Fruit fly (Drosophila melanogaster) whole organism, embryonic: Measurements from ENCODE around the gene Gyc89Da.

Source experiments
- Antp ChIP-seq: fragments of 200-800 bp; sonication (Bioruptor generic); optimal IDR thresholded peaks from 3 replicates; lab custom pipeline; 2016; ENCODE audit warnings: missing biosample characterization, missing genetic modification characterization
- Atf3 ChIP-seq: fragments of 200-800 bp; sonication (Bioruptor generic); optimal IDR thresholded peaks from 3 replicates; lab custom pipeline; 2016; ENCODE audit warnings: missing biosample characterization, missing genetic modification characterization
- Bgb ChIP-seq: fragments of 200-800 bp; sonication (Bioruptor generic); IDR thresholded peaks from 2 replicates; pipeline ENCODE4 v1.3.6; 2022; ENCODE audit warnings: missing biosample characterization, missing genetic modification characterization; ENCODE audit not compliant: partially characterized antibody
- C15 ChIP-seq: fragments of 200-800 bp; sonication (Bioruptor generic); IDR thresholded peaks from 3 replicates; pipeline ENCODE4 v1.3.6; 2022; ENCODE audit warnings: missing biosample characterization, missing genetic modification characterization
- CG10654 ChIP-seq: fragments of 200-800 bp; sonication (Bioruptor generic); optimal IDR thresholded peaks from 2 replicates; lab custom pipeline; 2016; ENCODE audit warnings: missing biosample characterization, missing genetic modification characterization
- CG10979 ChIP-seq: fragments of 200-800 bp; sonication (Bioruptor generic); optimal IDR thresholded peaks from 2 replicates; lab custom pipeline; 2018; ENCODE audit warnings: missing biosample characterization, mild to moderate bottlenecking, missing genetic modification characterization, moderate library complexity
- CG12104 ChIP-seq: fragments of 200-800 bp; sonication (Bioruptor generic); optimal IDR thresholded peaks from 3 replicates; lab custom pipeline; 2016; ENCODE audit warnings: missing biosample characterization, missing genetic modification characterization
- CG13424 ChIP-seq: fragments of 200-800 bp; sonication (Bioruptor generic); optimal IDR thresholded peaks from 2 replicates; lab custom pipeline; 2019; ENCODE audit warnings: missing biosample characterization, mild to moderate bottlenecking, missing genetic modification characterization, moderate library complexity
- CG13894 ChIP-seq: fragments of 200-800 bp; sonication (Bioruptor generic); optimal IDR thresholded peaks from 3 replicates; lab custom pipeline; 2018; ENCODE audit warnings: missing biosample characterization, mild to moderate bottlenecking, missing genetic modification characterization, moderate library complexity
- CG15011 ChIP-seq: fragments of 200-800 bp; sonication (Bioruptor generic); optimal IDR thresholded peaks from 3 replicates; lab custom pipeline; 2018; ENCODE audit warnings: missing biosample characterization, mild to moderate bottlenecking, missing genetic modification characterization
- CG16813 ChIP-seq: fragments of 200-800 bp; sonication (Bioruptor generic); IDR thresholded peaks from 3 replicates; pipeline ENCODE4 v1.3.6; 2022; ENCODE audit warnings: missing biosample characterization, missing genetic modification characterization; ENCODE audit not compliant: partially characterized antibody
- CG17359 ChIP-seq: fragments of 200-800 bp; sonication (Bioruptor generic); optimal IDR thresholded peaks from 3 replicates; lab custom pipeline; 2018; ENCODE audit warnings: missing biosample characterization, mild to moderate bottlenecking, missing genetic modification characterization, moderate library complexity
- CG18764 ChIP-seq: fragments of 200-800 bp; sonication (Bioruptor generic); optimal IDR thresholded peaks from 3 replicates; lab custom pipeline; 2016; ENCODE audit warnings: missing biosample characterization, missing genetic modification characterization
- CG2199 ChIP-seq: fragments of 200-800 bp; sonication (Bioruptor generic); IDR thresholded peaks from 3 replicates; pipeline ENCODE4 v1.3.6; 2022; ENCODE audit warnings: missing biosample characterization, missing genetic modification characterization
- CG32532 ChIP-seq: fragments of 200-800 bp; sonication (Bioruptor generic); IDR thresholded peaks from 2 replicates; pipeline ENCODE4 v1.3.6; 2022; ENCODE audit warnings: missing biosample characterization, missing genetic modification characterization
- CG3847 ChIP-seq: fragments of 200-800 bp; sonication (Bioruptor generic); IDR thresholded peaks from 2 replicates; pipeline ENCODE4 v1.3.6; 2022; ENCODE audit warnings: missing biosample characterization, missing genetic modification characterization
- CG4404 ChIP-seq: fragments of 200-800 bp; sonication (Bioruptor generic); IDR thresholded peaks from 2 replicates; pipeline ENCODE4 v1.3.6; 2022; ENCODE audit warnings: missing biosample characterization, missing genetic modification characterization
- CG4424 ChIP-seq: fragments of 200-800 bp; sonication (Bioruptor generic); optimal IDR thresholded peaks from 3 replicates; lab custom pipeline; 2016; ENCODE audit warnings: missing biosample characterization, missing genetic modification characterization
- CG7928 ChIP-seq: fragments of 200-800 bp; sonication (Bioruptor generic); optimal IDR thresholded peaks from 2 replicates; lab custom pipeline; 2017; ENCODE audit warnings: missing biosample characterization, mild to moderate bottlenecking, missing genetic modification characterization
- CG7963 ChIP-seq: fragments of 200-800 bp; sonication (Bioruptor generic); IDR thresholded peaks from 3 replicates; pipeline ENCODE4 v1.3.6; 2022; ENCODE audit warnings: missing biosample characterization, missing genetic modification characterization; ENCODE audit not compliant: partially characterized antibody
- CG8290 ChIP-seq, 3 experiments: fragments of 200-800 bp; sonication (Bioruptor generic); optimal IDR thresholded peaks; 2 replicates each; lab custom pipeline; 2016 to 2019; ENCODE audit warnings: missing biosample characterization in 3 of 3, missing genetic modification characterization in 3 of 3, mild to moderate bottlenecking in 2 of 3, moderate library complexity in 1 of 3
- CG9817 ChIP-seq: fragments of 200-800 bp; sonication (Bioruptor generic); optimal IDR thresholded peaks from 2 replicates; lab custom pipeline; 2018; ENCODE audit warnings: missing biosample characterization, mild to moderate bottlenecking, missing genetic modification characterization, moderate library complexity
- CoRest ChIP-seq: fragments of 200-800 bp; sonication (Bioruptor generic); optimal IDR thresholded peaks from 3 replicates; lab custom pipeline; 2018; ENCODE audit warnings: missing biosample characterization, mild to moderate bottlenecking, missing genetic modification characterization, moderate library complexity
- Deaf1 ChIP-seq: fragments of 200-800 bp; optimal IDR thresholded peaks from 3 replicates; lab custom pipeline; 2019; ENCODE audit warnings: missing biosample characterization, mild to moderate bottlenecking, missing genetic modification characterization, moderate library complexity
- E2f1 ChIP-seq: fragments of 200-800 bp; sonication (Bioruptor generic); IDR thresholded peaks from 2 replicates; pipeline ENCODE4 v1.3.6; 2022; ENCODE audit warnings: missing biosample characterization, missing genetic modification characterization
- Fer1 ChIP-seq: fragments of 200-800 bp; sonication (Bioruptor generic); optimal IDR thresholded peaks from 2 replicates; lab custom pipeline; 2017; ENCODE audit warnings: missing biosample characterization, mild to moderate bottlenecking, missing genetic modification characterization
- HmgD ChIP-seq: fragments of 200-800 bp; sonication (Bioruptor generic); optimal IDR thresholded peaks from 3 replicates; lab custom pipeline; 2016; ENCODE audit warnings: missing biosample characterization, missing genetic modification characterization
- Lim3 ChIP-seq: fragments of 200-800 bp; sonication (Bioruptor generic); IDR thresholded peaks from 2 replicates; pipeline ENCODE4 v1.3.6; 2022; ENCODE audit warnings: missing biosample characterization, missing genetic modification characterization
- MESR4 ChIP-seq: fragments of 200-800 bp; sonication (Bioruptor generic); optimal IDR thresholded peaks from 2 replicates; lab custom pipeline; 2018; ENCODE audit warnings: missing biosample characterization, mild to moderate bottlenecking, missing genetic modification characterization, moderate library complexity
- Nf-YB ChIP-seq: fragments of 200-800 bp; sonication (Bioruptor generic); optimal IDR thresholded peaks from 3 replicates; lab custom pipeline; 2019; ENCODE audit warnings: missing biosample characterization, mild to moderate bottlenecking, missing genetic modification characterization, moderate library complexity
- Sin3A ChIP-seq: fragments of >200 bp; optimal IDR thresholded peaks from 2 replicates; lab custom pipeline; 2018
- Sry-δ ChIP-seq: fragments of 200-800 bp; sonication (Bioruptor generic); optimal IDR thresholded peaks from 2 replicates; lab custom pipeline; 2016; ENCODE audit warnings: missing biosample characterization, missing genetic modification characterization
- TFAM ChIP-seq: fragments of 200-800 bp; sonication (Bioruptor generic); optimal IDR thresholded peaks from 2 replicates; lab custom pipeline; 2017; ENCODE audit warnings: missing biosample characterization, missing genetic modification characterization, inconsistent platforms
- Xbp1 ChIP-seq: fragments of 200-800 bp; sonication (Bioruptor generic); optimal IDR thresholded peaks from 3 replicates; lab custom pipeline; 2016; ENCODE audit warnings: missing biosample characterization, mild to moderate bottlenecking, missing genetic modification characterization
- abd-A ChIP-seq: fragments of 200-800 bp; sonication (Bioruptor generic); optimal IDR thresholded peaks from 3 replicates; lab custom pipeline; 2019; ENCODE audit warnings: missing biosample characterization, mild to moderate bottlenecking, missing genetic modification characterization, moderate library complexity
- aop ChIP-seq: fragments of 200-800 bp; sonication (Bioruptor generic); IDR thresholded peaks from 2 replicates; pipeline ENCODE4 v1.3.6; 2022; ENCODE audit warnings: missing biosample characterization, missing genetic modification characterization
- bcd ChIP-seq: fragments of 200-800 bp; sonication (Bioruptor generic); optimal IDR thresholded peaks from 2 replicates; lab custom pipeline; 2017; ENCODE audit warnings: missing biosample characterization, mild to moderate bottlenecking, missing genetic modification characterization
- btn ChIP-seq: fragments of 200-800 bp; sonication (Bioruptor generic); optimal IDR thresholded peaks from 2 replicates; lab custom pipeline; 2016; ENCODE audit warnings: missing biosample characterization, missing genetic modification characterization
- cato ChIP-seq: fragments of 200-800 bp; sonication (Bioruptor generic); optimal IDR thresholded peaks from 2 replicates; lab custom pipeline; 2016; ENCODE audit warnings: missing biosample characterization, missing genetic modification characterization, borderline replicate concordance
- chinmo ChIP-seq: fragments of 200-800 bp; sonication (Bioruptor generic); IDR thresholded peaks from 4 replicates; pipeline ENCODE4 v1.3.6; 2022; ENCODE audit warnings: missing biosample characterization, missing genetic modification characterization; ENCODE audit not compliant: partially characterized antibody
- chn ChIP-seq: fragments of 200-800 bp; sonication (Bioruptor generic); optimal IDR thresholded peaks from 2 replicates; lab custom pipeline; 2016; ENCODE audit warnings: missing biosample characterization, missing genetic modification characterization
- croc ChIP-seq: fragments of 200-800 bp; sonication (Bioruptor generic); conservative IDR thresholded peaks from 3 replicates; pipeline ENCODE4 v1.3.6; 2022; ENCODE audit warnings: missing biosample characterization, missing genetic modification characterization
- dati ChIP-seq: fragments of 200-800 bp; sonication (Bioruptor generic); IDR thresholded peaks from 2 replicates; pipeline ENCODE4 v1.3.6; 2022; ENCODE audit warnings: missing biosample characterization, missing genetic modification characterization
- dpn ChIP-seq, 2 experiments: fragments of 200-800 bp; sonication (Bioruptor generic); optimal IDR thresholded peaks; 3 replicates each; lab custom pipeline; 2016; ENCODE audit warnings: missing biosample characterization in 2 of 2, missing genetic modification characterization in 2 of 2
- ems ChIP-seq: fragments of 200-800 bp; sonication (Bioruptor generic); optimal IDR thresholded peaks from 3 replicates; lab custom pipeline; 2016; ENCODE audit warnings: missing biosample characterization, missing genetic modification characterization
- ewg ChIP-seq: fragments of 200-800 bp; sonication (Bioruptor generic); optimal IDR thresholded peaks from 3 replicates; lab custom pipeline; 2017; ENCODE audit warnings: mild to moderate bottlenecking, missing biosample characterization, missing genetic modification reagents, missing genetic modification characterization
- fru ChIP-seq: fragments of >200 bp; optimal IDR thresholded peaks from 2 replicates; lab custom pipeline; 2017
- hth ChIP-seq: fragments of >200 bp; optimal IDR thresholded peaks from 2 replicates; lab custom pipeline; 2017; ENCODE audit warnings: inconsistent platforms
- nerfin-1 ChIP-seq: fragments of 200-800 bp; sonication (Bioruptor generic); optimal IDR thresholded peaks from 3 replicates; lab custom pipeline; 2019; ENCODE audit warnings: missing biosample characterization, mild to moderate bottlenecking, missing genetic modification characterization, moderate library complexity
- pfk ChIP-seq: fragments of 200-800 bp; sonication (Bioruptor generic); optimal IDR thresholded peaks from 2 replicates; lab custom pipeline; 2018; ENCODE audit warnings: missing biosample characterization, mild to moderate bottlenecking, missing genetic modification characterization, moderate library complexity
- tap ChIP-seq: fragments of 200-800 bp; optimal IDR thresholded peaks from 3 replicates; lab custom pipeline; 2019; ENCODE audit warnings: missing biosample characterization, mild to moderate bottlenecking, missing genetic modification characterization, moderate library complexity
- zen ChIP-seq: fragments of 200-800 bp; sonication (Bioruptor generic); optimal IDR thresholded peaks from 3 replicates; lab custom pipeline; 2018; ENCODE audit warnings: missing biosample characterization, mild to moderate bottlenecking, missing genetic modification characterization, moderate library complexity

Gyc89Da gene

dm6 chr3R:16453597-16453996 lies 18.8 kb upstream of the Gyc89Da start, which contains the start of gene Pak3 (continued):
- TF ChIP-seq CG4404 (GFP tag; lab: Robert Waterston, UW) (no peak), CG7963 (GFP tag; lab: Robert Waterston, UW) (peak; percentile 68; the same call in 2 of the 3 replicates), croc (GFP tag; lab: Robert Waterston, UW) (no peak), tap (tag; lab: Kevin White, UChicago) (peak; percentile 16), cato (no peak), aop (GFP tag; lab: Robert Waterston, UW) (no peak), CG3847 (peak; percentile 39; the same call in 1 of the 2 replicates), bcd (no peak), CG13424 (tag; lab: Kevin White, UChicago) (no peak), CG13894 (tag; lab: Kevin White, UChicago) (no peak), zen (tag; lab: Kevin White, UChicago) (peak; percentile 52), Nf-YB (GFP tag; lab: Kevin White, UChicago) (peak; percentile 28), btn (GFP tag; lab: Kevin White, UChicago) (no peak), hth (lab: Kevin White, UChicago) (no peak), Atf3 (GFP tag; lab: Kevin White, UChicago) (no peak), CG4424 (GFP tag; lab: Kevin White, UChicago) (no peak), Lim3 (no peak), CG7928 (GFP tag; lab: Kevin White, UChicago) (peak; percentile 3), ewg (GFP tag; lab: Kevin White, UChicago) (peak; percentile 40), E2f1 (GFP tag; lab: Robert Waterston, UW) (no peak), Antp (GFP tag; lab: Kevin White, UChicago) (no peak), HmgD (GFP tag; lab: Kevin White, UChicago) (no peak), CG15011 (GFP tag; lab: Kevin White, UChicago) (no peak), CG8290 (GFP tag; optimal IDR thresholded peaks at IDR 0.05; lab: Kevin White, UChicago) (no peak), CG8290 (tag; optimal IDR thresholded peaks at IDR 0.05; lab: Kevin White, UChicago) (no peak), TFAM (GFP tag; lab: Kevin White, UChicago) (no peak), nerfin-1 (tag; lab: Kevin White, UChicago) (no peak), CG16813 (GFP tag; lab: Robert Waterston, UW) (peak; percentile 63), chinmo (no peak; the same call in 2 of the 4 replicates), CG10654 (GFP tag; lab: Kevin White, UChicago) (no peak), Bgb (GFP tag; lab: Robert Waterston, UW) (peak; percentile 84), fru (no peak), CG12104 (GFP tag; lab: Kevin White, UChicago) (no peak), Fer1 (GFP tag; lab: Kevin White, UChicago) (peak; percentile 19), Sin3A (lab: Kevin White, UChicago) (peak; percentile 10), abd-A (tag; lab: Kevin White, UChicago) (no peak), CG18764 (GFP tag; lab: Kevin White, UChicago) (no peak), CG10979 (tag; lab: Kevin White, UChicago) (no peak), MESR4 (GFP tag; lab: Kevin White, UChicago) (peak; percentile 74), Sry-δ (GFP tag; lab: Kevin White, UChicago) (peak; percentile 37), C15 (GFP tag; lab: Robert Waterston, UW) (no peak), CG32532 (GFP tag; lab: Robert Waterston, UW) (no peak), CoRest (tag; lab: Kevin White, UChicago) (peak; percentile 45), CG17359 (tag; lab: Kevin White, UChicago) (no peak), dpn (GFP tag; optimal IDR thresholded peaks at IDR 0.05; lab: Kevin White, UChicago) (no peak), pfk (GFP tag; lab: Kevin White, UChicago) (no peak), CG2199 (GFP tag; lab: Robert Waterston, UW) (no peak), Xbp1 (no peak), chn (GFP tag; lab: Kevin White, UChicago) (no peak), dati (GFP tag; lab: Robert Waterston, UW) (no peak), CG9817 (tag; lab: Kevin White, UChicago) (no peak), Deaf1 (tag; lab: Kevin White, UChicago) (no peak), ems (GFP tag; lab: Kevin White, UChicago) (no peak)
